Fruit fly (Drosophila melanogaster) whole organism, embryonic: ENCODE results near the gene CG13949.
A peak's percentile ranks its signal among the peaks of the same experiment; 100 is the strongest.

Source experiments
- Abd-B ChIP-seq: fragments of 200-800 bp; sonication (Bioruptor generic); optimal IDR thresholded peaks from 2 replicates; lab custom pipeline; 2018; ENCODE audit warnings: missing biosample characterization, mild to moderate bottlenecking, missing genetic modification characterization, moderate library complexity
- CG1233 ChIP-seq: fragments of 200-800 bp; sonication (Bioruptor generic); optimal IDR thresholded peaks from 4 replicates; lab custom pipeline; 2018; ENCODE audit warnings: missing biosample characterization, mild to moderate bottlenecking, missing genetic modification characterization
- CG15601 ChIP-seq: fragments of 200-800 bp; sonication (Bioruptor generic); optimal IDR thresholded peaks from 3 replicates; lab custom pipeline; 2019; ENCODE audit warnings: missing biosample characterization, mild to moderate bottlenecking, missing genetic modification characterization, moderate library complexity
- CG6689 ChIP-seq: fragments of 200-800 bp; sonication (Bioruptor generic); IDR thresholded peaks from 2 replicates; pipeline ENCODE4 v1.3.6; 2022; ENCODE audit warnings: missing biosample characterization, missing genetic modification characterization
- H15 ChIP-seq: fragments of 200-800 bp; sonication (Bioruptor generic); IDR thresholded peaks from 3 replicates; pipeline ENCODE4 v1.3.6; 2022; ENCODE audit warnings: missing biosample characterization, missing genetic modification characterization
- HLH54F ChIP-seq: fragments of 200-800 bp; sonication (Bioruptor generic); optimal IDR thresholded peaks from 3 replicates; lab custom pipeline; 2016; ENCODE audit warnings: missing biosample characterization, missing genetic modification characterization
- Hr39 ChIP-seq: fragments of >200 bp; optimal IDR thresholded peaks from 2 replicates; lab custom pipeline; 2017
- Lpt ChIP-seq: fragments of >200 bp; optimal IDR thresholded peaks from 2 replicates; lab custom pipeline; 2018; ENCODE audit warnings: missing biosample characterization, missing genetic modification characterization
- Sin3A ChIP-seq: fragments of >200 bp; optimal IDR thresholded peaks from 2 replicates; lab custom pipeline; 2018
- Six4 ChIP-seq: fragments of 200-800 bp; sonication (Bioruptor generic); optimal IDR thresholded peaks from 2 replicates; lab custom pipeline; 2016; ENCODE audit warnings: missing biosample characterization, missing genetic modification characterization
- cato ChIP-seq: fragments of 200-800 bp; sonication (Bioruptor generic); optimal IDR thresholded peaks from 2 replicates; lab custom pipeline; 2016; ENCODE audit warnings: missing biosample characterization, missing genetic modification characterization, borderline replicate concordance
- crol ChIP-seq: fragments of 200-800 bp; sonication (Bioruptor generic); IDR thresholded peaks from 2 replicates; pipeline ENCODE4 v1.3.6; 2022; ENCODE audit warnings: missing biosample characterization, missing genetic modification characterization
- fru ChIP-seq: fragments of >200 bp; optimal IDR thresholded peaks from 2 replicates; lab custom pipeline; 2017

DNA sequence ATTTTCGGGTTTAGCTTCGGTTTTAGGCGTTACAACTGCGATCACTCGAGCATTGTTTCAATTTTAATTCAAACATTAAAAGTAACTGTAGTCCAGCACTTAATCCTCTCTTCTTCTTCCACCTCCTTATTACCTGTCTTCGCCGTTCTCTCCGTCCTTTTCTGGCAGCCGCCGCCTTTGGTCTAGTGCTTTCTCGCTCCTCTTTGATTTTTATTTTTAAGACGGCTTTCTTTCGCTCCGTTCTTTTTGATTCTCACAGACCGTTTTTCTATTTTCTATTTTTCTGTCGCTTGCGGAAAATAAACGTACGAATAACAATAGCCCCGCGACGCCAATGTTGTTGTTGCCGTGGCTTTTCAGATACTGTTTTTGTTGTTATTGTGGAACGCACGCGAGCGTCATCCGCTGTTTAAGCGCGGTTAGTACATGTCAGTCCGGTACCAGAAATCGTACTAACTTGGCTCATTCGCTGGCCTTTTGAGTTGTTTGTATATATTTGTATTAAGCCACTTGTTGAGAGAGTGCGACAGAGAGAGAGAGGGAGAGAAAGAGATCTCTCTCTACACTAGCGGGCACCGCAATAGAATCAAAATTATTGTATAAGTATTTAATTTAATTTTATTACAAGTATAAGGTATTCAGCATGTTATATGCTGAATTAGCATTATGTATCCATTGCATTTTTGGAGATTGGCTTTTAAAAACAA lies 12.9 kb downstream of the CG13949 start, which contains the start of gene aru:
- TF ChIP-seq Hr39 (lab: Kevin White, UChicago), result no peak
- TF ChIP-seq CG1233, result no peak
- no peak for TF ChIP-seq crol (GFP tag; lab: Robert Waterston, UW)
- TF ChIP-seq cato (GFP tag; lab: Kevin White, UChicago), result no peak
- peak; percentile 4 for TF ChIP-seq Lpt
- TF ChIP-seq H15, result no peak
- no peak for TF ChIP-seq Abd-B
- TF ChIP-seq fru, result no peak
- no peak for TF ChIP-seq CG6689 (GFP tag; lab: Robert Waterston, UW)
- TF ChIP-seq Six4, result no peak
- TF ChIP-seq CG15601 (tag; lab: Kevin White, UChicago), result peak; percentile 22
- no peak for TF ChIP-seq HLH54F
- no peak for TF ChIP-seq Sin3A (lab: Kevin White, UChicago)
